Worm (Caenorhabditis elegans): ENCODE measurements around the gene T14G8.3.
A peak's percentile ranks its signal among the peaks of the same experiment; 100 is the strongest.

The T14G8.3 gene

DNA sequence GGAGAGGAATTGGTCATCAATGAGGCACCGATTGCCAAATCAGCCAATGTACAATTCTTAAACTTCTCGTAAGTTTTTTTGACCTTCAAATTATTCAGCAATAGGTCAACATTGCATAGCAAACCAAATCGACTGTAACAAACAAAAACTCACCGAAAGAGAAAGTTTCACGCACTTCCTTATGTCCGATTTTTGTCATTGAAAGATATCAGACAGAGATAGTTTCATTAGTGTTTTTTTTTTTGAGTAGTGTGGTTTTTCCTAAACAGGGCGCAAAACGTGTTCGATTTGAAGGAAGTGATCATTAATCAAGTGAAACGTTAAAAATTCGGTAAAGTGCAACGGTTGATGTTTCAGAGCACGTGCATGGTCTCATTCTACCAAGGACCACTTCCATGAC, 16.9 kb upstream of the T14G8.3 start:
- TF ChIP-seq tbx-2 (tag; optimal IDR thresholded peaks at IDR 0.05) (no peak), C38D4.7 (GFP tag; optimal IDR thresholded peaks at IDR 0.05) (no peak), hlh-30 (tag; optimal IDR thresholded peaks at IDR 0.05; ENCODE audit: insufficient read depth) (no peak), mec-3 (tag; optimal IDR thresholded peaks at IDR 0.05; ENCODE audit: borderline replicate concordance) (no peak), K09A11.1 (tag; optimal IDR thresholded peaks at IDR 0.05; ENCODE audit: insufficient read depth) (no peak), fkh-10 (GFP tag; optimal IDR thresholded peaks at IDR 0.05) (no peak), zip-5 (tag; optimal IDR thresholded peaks at IDR 0.05) (no peak), K02D7.2 (tag; optimal IDR thresholded peaks at IDR 0.05) (no peak), madf-2 (tag; optimal IDR thresholded peaks at IDR 0.05) (no peak)

- TF ChIP-seq tbx-2 (tag; optimal IDR thresholded peaks at IDR 0.05) (no peak), gmeb-2 (tag; optimal IDR thresholded peaks at IDR 0.05) (no peak), K09A11.1 (tag; optimal IDR thresholded peaks at IDR 0.05; ENCODE audit: insufficient read depth) (no peak)
Measured at ce11 chrX:12846043-12846442, 15.0 kb upstream of the T14G8.3 start, which contains the start of gene C52G5.3. TSS of gene C52G5.3 (minus strand) at chrX:12846143.

DNA sequence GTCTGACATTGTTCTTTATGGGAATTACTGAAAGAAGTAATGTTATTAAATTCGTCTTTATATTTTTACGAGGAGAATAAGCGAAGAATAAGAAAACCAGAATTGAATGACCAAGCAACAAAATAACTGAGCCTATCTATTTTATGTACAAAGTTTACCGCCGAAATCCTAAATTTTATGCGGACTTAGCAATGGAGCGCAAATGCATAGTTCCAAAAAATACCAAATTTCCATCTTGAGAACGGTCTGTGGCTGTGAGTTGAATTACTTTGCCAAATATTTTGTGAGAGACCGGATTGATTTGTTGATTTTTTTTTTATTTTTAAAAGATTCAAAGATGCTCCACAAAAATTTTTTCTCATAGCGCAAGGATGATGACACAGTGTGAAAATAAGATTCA, 8.5 kb upstream of the T14G8.3 start, which contains the start of gene chd-3:
Gene chd-3 (minus strand): TSS at position 27 of the 400 bp plus-strand sequence.
- TF ChIP-seq nhr-11 (tag; optimal IDR thresholded peaks at IDR 0.05) (no peak), unc-55 (GFP tag; optimal IDR thresholded peaks at IDR 0.05) (no peak), ceh-18 (tag; optimal IDR thresholded peaks at IDR 0.05) (no peak), fkh-6 (tag; optimal IDR thresholded peaks at IDR 0.05) (no peak), ceh-30 (tag; optimal IDR thresholded peaks at IDR 0.05) (no peak), hlh-15 (tag; optimal IDR thresholded peaks at IDR 0.05) (no peak), dmd-4 (tag; optimal IDR thresholded peaks at IDR 0.05; ENCODE audit: borderline replicate concordance) (no peak), fax-1 (tag; optimal IDR thresholded peaks at IDR 0.05) (no peak), lim-6 (tag; optimal IDR thresholded peaks at IDR 0.05) (no peak), ceh-31 (tag; optimal IDR thresholded peaks at IDR 0.05) (no peak), che-1 (tag; optimal IDR thresholded peaks at IDR 0.05) (no peak), hlh-13 (GFP tag; optimal IDR thresholded peaks at IDR 0.05) (no peak)

- TF ChIP-seq tbx-7 (tag; optimal IDR thresholded peaks at IDR 0.05) = no peak
- TF ChIP-seq C08G9.2 (tag; optimal IDR thresholded peaks at IDR 0.05) = no peak
- TF ChIP-seq tbx-2 (tag; optimal IDR thresholded peaks at IDR 0.05) = peak; percentile 25
Measured at ce11 chrX:12853079-12853478, 8.0 kb upstream of the T14G8.3 start.

- TF ChIP-seq unc-86 (tag; optimal IDR thresholded peaks at IDR 0.05) (no peak), sox-4 (tag; optimal IDR thresholded peaks at IDR 0.05) (no peak), eyg-1 (tag; optimal IDR thresholded peaks at IDR 0.05) (no peak), ztf-16 (tag; optimal IDR thresholded peaks at IDR 0.05) (no peak), ceh-31 (tag; optimal IDR thresholded peaks at IDR 0.05) (no peak), nfya-1 (tag; optimal IDR thresholded peaks at IDR 0.05) (no peak), ceh-9 (tag; optimal IDR thresholded peaks at IDR 0.05) (no peak), ceh-48 (tag; optimal IDR thresholded peaks at IDR 0.05) (peak; percentile 5)
Measured at ce11 chrX:12854135-12854534, 6.9 kb upstream of the T14G8.3 start.

- TF ChIP-seq pax-1 (tag; optimal IDR thresholded peaks at IDR 0.05) = no peak
- no peak for TF ChIP-seq che-1 (tag; optimal IDR thresholded peaks at IDR 0.05)
- no peak for TF ChIP-seq sox-2 (GFP tag; IDR thresholded peaks at IDR 0.05)
- no peak for TF ChIP-seq syd-9 (tag; optimal IDR thresholded peaks at IDR 0.05)
- TF ChIP-seq lim-6 (tag; optimal IDR thresholded peaks at IDR 0.05) = no peak
- no peak for TF ChIP-seq ahr-1 (tag; optimal IDR thresholded peaks at IDR 0.05)
Measured at ce11 chrX:12854680-12855079, 6.4 kb upstream of the T14G8.3 start.
